Worm (Caenorhabditis elegans) whole organism, dauer: ENCODE measurements around the gene acl-1.

ENCODE experiments used
- unc-62 ChIP-seq: sonication (generic microtip); optimal IDR thresholded peaks from 2 replicates; lab custom pipeline; 2017; ENCODE audit warnings: missing biosample characterization, missing genetic modification reagents, missing genetic modification characterization

The acl-1 gene

ce11 chrX:15849397-15849935, at the start of gene acl-1:
acl-1 (plus strand) TSS chrX:15849885.
- no peak for TF ChIP-seq unc-62

ce11 chrX:15801827-15802226, 47.9 kb upstream of the acl-1 start:
- TF ChIP-seq unc-62: no peak

ce11 chrX:15804072-15804471, 45.6 kb upstream of the acl-1 start, which contains the start of gene Y7A5A.7:
Y7A5A.7 (minus strand) TSS chrX:15804172.
- TF ChIP-seq unc-62: no peak

ce11 chrX:15811341-15811740, 38.3 kb upstream of the acl-1 start:
- no peak for TF ChIP-seq unc-62

- no peak for TF ChIP-seq unc-62
These were observed 35.1 kb upstream of the acl-1 start for ce11 chrX:15814548-15814947.

- TF ChIP-seq unc-62: no peak
These were observed 27.5 kb upstream of the acl-1 start, which contains the start of gene Y7A5A.8 for ce11 chrX:15822197-15822596. Y7A5A.8 (plus strand) TSS chrX:15822497.

ce11 chrX:15826866-15827265, 22.8 kb upstream of the acl-1 start, which contains the start of gene Y7A5A.9:
Y7A5A.9 (plus strand) TSS chrX:15827166.
- TF ChIP-seq unc-62: no peak

ce11 chrX:15828059-15828458, 21.6 kb upstream of the acl-1 start, which contains the start of gene Y7A5A.20:
Y7A5A.20 (plus strand) TSS chrX:15828359.
- no peak for TF ChIP-seq unc-62

ce11 chrX:15831537-15831936, 18.1 kb upstream of the acl-1 start:
- no peak for TF ChIP-seq unc-62

ce11 chrX:15838496-15838948, 11.2 kb upstream of the acl-1 start, which contains the start of gene acox-1.6:
acox-1.6 (minus strand) TSS chrX:15838546.
- no peak for TF ChIP-seq unc-62

- no peak for TF ChIP-seq unc-62
These were observed 8.5 kb upstream of the acl-1 start, which contains the start of gene serp-1.1 for ce11 chrX:15841086-15841622. serp-1.1 (plus strand) TSS chrX:15841572.

ce11 chrX:15842492-15842891, 7.2 kb upstream of the acl-1 start:
- no peak for TF ChIP-seq unc-62

ce11 chrX:15844330-15844729, 5.4 kb upstream of the acl-1 start:
- TF ChIP-seq unc-62: no peak

- no peak for TF ChIP-seq unc-62
These were observed 3.1 kb upstream of the acl-1 start for ce11 chrX:15846552-15846951.

ce11 chrX:15847543-15848087, 2.1 kb upstream of the acl-1 start, which contains the start of gene F59F4.3:
F59F4.3 (minus strand) TSS chrX:15847593.
- no peak for TF ChIP-seq unc-62

- TF ChIP-seq unc-62: no peak
These were observed 818 bp upstream of the acl-1 start for ce11 chrX:15848867-15849266.

- no peak for TF ChIP-seq unc-62
These were observed 1.3 kb downstream of the acl-1 start for ce11 chrX:15851013-15851412.

- TF ChIP-seq unc-62: no peak
These were observed 7.2 kb downstream of the acl-1 start, which contains the start of gene F53H4.2 for ce11 chrX:15856853-15857252. F53H4.2 (plus strand) TSS chrX:15857153.
